Fruit fly (Drosophila melanogaster) whole organism, embryonic: Measurements from ENCODE around the gene Lcp65Ad.

Experiments
- Awh ChIP-seq: fragments of 200-800 bp; sonication (Bioruptor generic); IDR thresholded peaks from 2 replicates; pipeline ENCODE4, ENCODE4 v1.3.6; 2022; ENCODE audit warnings: missing biosample characterization, missing genetic modification characterization
- Bteb2 ChIP-seq: fragments of 200-800 bp; sonication (Bioruptor generic); optimal IDR thresholded peaks from 2 replicates; lab custom pipeline; 2016; ENCODE audit warnings: missing biosample characterization, missing genetic modification characterization
- CG10321 ChIP-seq: fragments of 200-800 bp; sonication (Bioruptor generic); IDR thresholded peaks from 2 replicates; pipeline ENCODE4 v1.3.6; 2022; ENCODE audit warnings: missing biosample characterization, missing genetic modification characterization
- CG10462 ChIP-seq: fragments of 200-800 bp; sonication (Bioruptor generic); optimal IDR thresholded peaks from 2 replicates; lab custom pipeline; 2016; ENCODE audit warnings: missing biosample characterization, missing genetic modification characterization
- CG10959 ChIP-seq: fragments of 200-800 bp; sonication (Bioruptor generic); IDR thresholded peaks from 2 replicates; pipeline ENCODE4 v1.3.6; 2022; ENCODE audit warnings: missing biosample characterization, missing genetic modification characterization
- CG12071 ChIP-seq: fragments of 200-800 bp; sonication (Bioruptor generic); optimal IDR thresholded peaks from 3 replicates; lab custom pipeline; 2018; ENCODE audit warnings: missing biosample characterization, mild to moderate bottlenecking, missing genetic modification characterization
- CG12236 ChIP-seq: fragments of 200-800 bp; sonication (Bioruptor generic); optimal IDR thresholded peaks from 2 replicates; lab custom pipeline; 2016; ENCODE audit warnings: missing biosample characterization, missing genetic modification characterization
- CG12942 ChIP-seq: fragments of 200-800 bp; sonication (Bioruptor generic); optimal IDR thresholded peaks from 3 replicates; lab custom pipeline; 2016; ENCODE audit warnings: missing biosample characterization, missing genetic modification characterization
- CG13123 ChIP-seq: fragments of 200-800 bp; sonication (Bioruptor generic); optimal IDR thresholded peaks from 2 replicates; lab custom pipeline; 2016; ENCODE audit warnings: missing biosample characterization, missing genetic modification characterization
- CG14860 ChIP-seq: fragments of 200-800 bp; sonication (Bioruptor generic); IDR thresholded peaks from 3 replicates; pipeline ENCODE4 v1.3.6; 2022; ENCODE audit warnings: missing biosample characterization, missing genetic modification characterization; ENCODE audit not compliant: partially characterized antibody
- CG15514 ChIP-seq: fragments of 200-800 bp; sonication (Bioruptor generic); optimal IDR thresholded peaks from 3 replicates; lab custom pipeline; 2017; ENCODE audit warnings: missing biosample characterization, missing genetic modification characterization, mild to moderate bottlenecking, moderate library complexity, missing genetic modification reagents
- CG1602 ChIP-seq: fragments of 200-800 bp; sonication (Bioruptor generic); optimal IDR thresholded peaks from 3 replicates; lab custom pipeline; 2016; ENCODE audit warnings: missing biosample characterization, missing genetic modification characterization
- CG17385 ChIP-seq: fragments of 200-800 bp; sonication (Bioruptor generic); optimal IDR thresholded peaks from 3 replicates; lab custom pipeline; 2018; ENCODE audit warnings: missing biosample characterization, mild to moderate bottlenecking, missing genetic modification characterization
- CG17912 ChIP-seq: fragments of 200-800 bp; sonication (Bioruptor generic); optimal IDR thresholded peaks from 2 replicates; lab custom pipeline; 2018; ENCODE audit warnings: missing biosample characterization, mild to moderate bottlenecking, missing genetic modification characterization
- CG2199 ChIP-seq: fragments of 200-800 bp; sonication (Bioruptor generic); IDR thresholded peaks from 3 replicates; pipeline ENCODE4 v1.3.6; 2022; ENCODE audit warnings: missing biosample characterization, missing genetic modification characterization
- CG2875 ChIP-seq: fragments of 200-800 bp; sonication (Bioruptor generic); optimal IDR thresholded peaks from 2 replicates; lab custom pipeline; 2017; ENCODE audit warnings: missing biosample characterization, mild to moderate bottlenecking, missing genetic modification characterization, missing genetic modification reagents
- CG7745 ChIP-seq: fragments of 200-800 bp; sonication (Bioruptor generic); optimal IDR thresholded peaks from 2 replicates; lab custom pipeline; 2018; ENCODE audit warnings: missing biosample characterization, mild to moderate bottlenecking, missing genetic modification characterization, moderate library complexity
- CG7786 ChIP-seq: fragments of 200-800 bp; sonication (Bioruptor generic); optimal IDR thresholded peaks from 2 replicates; lab custom pipeline; 2016; ENCODE audit warnings: missing biosample characterization, missing genetic modification characterization
- CG8290 ChIP-seq, 3 experiments: fragments of 200-800 bp; sonication (Bioruptor generic); optimal IDR thresholded peaks; 2 replicates each; lab custom pipeline; 2016 to 2019; ENCODE audit warnings: missing biosample characterization in 3 of 3, missing genetic modification characterization in 3 of 3, mild to moderate bottlenecking in 2 of 3, moderate library complexity in 1 of 3
- CG8478 ChIP-seq: fragments of >200 bp; optimal IDR thresholded peaks from 2 replicates; lab custom pipeline; 2018
- CG9817 ChIP-seq: fragments of 200-800 bp; sonication (Bioruptor generic); optimal IDR thresholded peaks from 2 replicates; lab custom pipeline; 2018; ENCODE audit warnings: missing biosample characterization, mild to moderate bottlenecking, missing genetic modification characterization, moderate library complexity
- CoRest ChIP-seq: fragments of 200-800 bp; sonication (Bioruptor generic); optimal IDR thresholded peaks from 3 replicates; lab custom pipeline; 2018; ENCODE audit warnings: missing biosample characterization, mild to moderate bottlenecking, missing genetic modification characterization, moderate library complexity
- Ets65A ChIP-seq: fragments of 200-800 bp; sonication (Bioruptor generic); peaks from one replicate; lab custom pipeline; 2016; ENCODE audit warnings: missing biosample characterization, missing genetic modification characterization
- Fer1 ChIP-seq: fragments of 200-800 bp; sonication (Bioruptor generic); optimal IDR thresholded peaks from 2 replicates; lab custom pipeline; 2017; ENCODE audit warnings: missing biosample characterization, mild to moderate bottlenecking, missing genetic modification characterization
- GATAe ChIP-seq: fragments of 200-800 bp; sonication (Bioruptor generic); conservative IDR thresholded peaks from 2 replicates; pipeline ENCODE4 v1.3.6; 2022; ENCODE audit warnings: missing biosample characterization, missing genetic modification characterization
- HLH4C ChIP-seq: fragments of 200-800 bp; sonication (Bioruptor generic); IDR thresholded peaks from 3 replicates; pipeline ENCODE4 v1.3.6; 2022; ENCODE audit warnings: missing biosample characterization, missing genetic modification characterization; ENCODE audit not compliant: partially characterized antibody
- MESR4 ChIP-seq: fragments of 200-800 bp; sonication (Bioruptor generic); optimal IDR thresholded peaks from 2 replicates; lab custom pipeline; 2018; ENCODE audit warnings: missing biosample characterization, mild to moderate bottlenecking, missing genetic modification characterization, moderate library complexity
- Mes4 ChIP-seq: fragments of 200-800 bp; sonication (Bioruptor generic); optimal IDR thresholded peaks from 2 replicates; lab custom pipeline; 2016; ENCODE audit warnings: missing biosample characterization, missing genetic modification characterization
- Mrtf ChIP-seq: fragments of 200-800 bp; sonication (Bioruptor generic); IDR thresholded peaks from 3 replicates; pipeline ENCODE4 v1.3.6; 2022; ENCODE audit warnings: missing biosample characterization, missing genetic modification characterization
- Rx ChIP-seq: fragments of 200-800 bp; sonication (Bioruptor generic); IDR thresholded peaks from 2 replicates; pipeline ENCODE4 v1.3.6; 2022; ENCODE audit warnings: missing biosample characterization, missing genetic modification characterization
- Side ChIP-seq: fragments of 200-800 bp; sonication (Bioruptor generic); optimal IDR thresholded peaks from 2 replicates; lab custom pipeline; 2016; ENCODE audit warnings: missing biosample characterization, missing genetic modification characterization
- Six4 ChIP-seq: fragments of 200-800 bp; sonication (Bioruptor generic); optimal IDR thresholded peaks from 2 replicates; lab custom pipeline; 2016; ENCODE audit warnings: missing biosample characterization, missing genetic modification characterization
- TFAM ChIP-seq: fragments of 200-800 bp; sonication (Bioruptor generic); optimal IDR thresholded peaks from 2 replicates; lab custom pipeline; 2017; ENCODE audit warnings: missing biosample characterization, missing genetic modification characterization, inconsistent platforms
- Tbp ChIP-seq: fragments of >200 bp; optimal IDR thresholded peaks from 2 replicates; lab custom pipeline; 2018; ENCODE audit warnings: missing biosample characterization, missing genetic modification characterization
- btn ChIP-seq: fragments of 200-800 bp; sonication (Bioruptor generic); optimal IDR thresholded peaks from 2 replicates; lab custom pipeline; 2016; ENCODE audit warnings: missing biosample characterization, missing genetic modification characterization
- da ChIP-seq: fragments of 200-800 bp; sonication (Bioruptor generic); optimal IDR thresholded peaks from 2 replicates; lab custom pipeline; 2016; ENCODE audit warnings: missing biosample characterization, missing genetic modification characterization
- dan ChIP-seq: fragments of 200-800 bp; sonication (Bioruptor generic); IDR thresholded peaks from 2 replicates; pipeline ENCODE4 v1.3.6; 2022; ENCODE audit warnings: missing biosample characterization, missing genetic modification characterization
- disco-r ChIP-seq: fragments of 200-800 bp; sonication (Bioruptor generic); optimal IDR thresholded peaks from 2 replicates; lab custom pipeline; 2016; ENCODE audit warnings: missing biosample characterization, missing genetic modification characterization
- hkb ChIP-seq, 2 experiments: fragments of 200-800 bp in 1 of 2; fragments of >200 bp in 1 of 2; sonication (Bioruptor generic) in 1 of 2; IDR thresholded peaks in 1 of 2; optimal IDR thresholded peaks in 1 of 2; 2 replicates each; pipeline versions ENCODE4 v1.3.6 to Lab custom; 2017 to 2022; ENCODE audit warnings: missing biosample characterization in 1 of 2, missing genetic modification characterization in 1 of 2
- jing ChIP-seq: fragments of 200-800 bp; sonication (Bioruptor generic); optimal IDR thresholded peaks from 2 replicates; lab custom pipeline; 2018; ENCODE audit warnings: missing biosample characterization, mild to moderate bottlenecking, missing genetic modification characterization
- jumu ChIP-seq: fragments of 200-800 bp; sonication (Bioruptor generic); optimal IDR thresholded peaks from 3 replicates; lab custom pipeline; 2016; ENCODE audit warnings: missing biosample characterization, missing genetic modification characterization
- lab ChIP-seq: fragments of 200-800 bp; sonication (Bioruptor generic); optimal IDR thresholded peaks from 3 replicates; lab custom pipeline; 2017; ENCODE audit warnings: missing biosample characterization, missing genetic modification characterization, mild to moderate bottlenecking, moderate library complexity, missing genetic modification reagents
- lmd ChIP-seq: fragments of 200-800 bp; sonication (Bioruptor generic); IDR thresholded peaks from 2 replicates; pipeline ENCODE4 v1.3.6; 2022; ENCODE audit warnings: missing biosample characterization, missing genetic modification characterization
- lola ChIP-seq, 3 experiments: fragments of >200 bp in 2 of 3; fragments of 200-800 bp in 1 of 3; sonication (Bioruptor generic) in 1 of 3; optimal IDR thresholded peaks; 2 replicates each; lab custom pipeline; 2017 to 2019; ENCODE audit warnings: missing biosample characterization in 3 of 3, missing genetic modification characterization in 3 of 3, mild to moderate bottlenecking in 1 of 3, moderate library complexity in 1 of 3
- salm ChIP-seq: fragments of 200-800 bp; sonication (Bioruptor generic); optimal IDR thresholded peaks from 2 replicates; lab custom pipeline; 2018; ENCODE audit warnings: missing biosample characterization, mild to moderate bottlenecking, missing genetic modification characterization
- schlank ChIP-seq: fragments of 200-800 bp; sonication (Bioruptor generic); optimal IDR thresholded peaks from 2 replicates; lab custom pipeline; 2018; ENCODE audit warnings: missing biosample characterization, mild to moderate bottlenecking, missing genetic modification characterization
- slou ChIP-seq: fragments of 200-800 bp; sonication (Bioruptor generic); optimal IDR thresholded peaks from 3 replicates; lab custom pipeline; 2016; ENCODE audit warnings: missing biosample characterization, missing genetic modification characterization
- trem ChIP-seq: fragments of 200-800 bp; optimal IDR thresholded peaks from 3 replicates; lab custom pipeline; 2019; ENCODE audit warnings: missing biosample characterization, mild to moderate bottlenecking, missing genetic modification characterization, moderate library complexity
- ttk ChIP-seq: fragments of 200-800 bp; sonication (Bioruptor generic); IDR thresholded peaks from 2 replicates; pipeline ENCODE4 v2.1.2; 2022; ENCODE audit warnings: missing biosample characterization, missing genetic modification characterization
- vvl ChIP-seq: fragments of 200-800 bp; sonication (Bioruptor generic); IDR thresholded peaks from 2 replicates; pipeline ENCODE4 v1.3.6; 2022; ENCODE audit warnings: missing biosample characterization, missing genetic modification characterization

The Lcp65Ad gene

DNA sequence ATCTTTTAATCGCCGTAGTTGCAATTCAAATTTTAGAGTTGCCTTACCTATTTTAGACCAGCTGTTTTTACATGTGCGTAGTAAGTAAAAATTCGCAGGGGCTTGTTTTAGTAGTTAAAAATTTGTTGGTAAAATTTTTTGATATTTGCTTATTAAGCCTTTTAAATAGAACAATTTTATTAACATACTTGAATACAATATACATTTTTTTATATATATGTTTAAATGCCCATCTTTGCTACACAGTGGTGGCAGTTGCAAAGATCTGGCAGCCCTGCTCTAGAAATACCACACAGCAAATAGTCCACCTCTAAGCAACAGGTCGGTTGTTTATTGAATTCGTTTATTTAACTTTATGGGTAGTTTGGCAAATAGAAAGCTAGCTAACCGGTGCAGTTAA, 48.5 kb upstream of the Lcp65Ad start, which contains the start of the genes CG10467 and loj (continued):
- TF ChIP-seq lmd (GFP tag; lab: Robert Waterston, UW) (peak; percentile 98), CG1602 (GFP tag; lab: Kevin White, UChicago) (peak; percentile 98), TFAM (GFP tag; lab: Kevin White, UChicago) (no peak), schlank (tag; lab: Kevin White, UChicago) (peak; percentile 64), disco-r (GFP tag; lab: Kevin White, UChicago) (peak; percentile 5), CG15514 (GFP tag; lab: Kevin White, UChicago) (peak; percentile 84), Awh (GFP tag; lab: Robert Waterston, UW) (peak; percentile 91), Tbp (GFP tag; lab: Kevin White, UChicago) (no peak), CG10462 (GFP tag; lab: Kevin White, UChicago) (peak; percentile 90), Six4 (GFP tag; lab: Kevin White, UChicago) (peak; percentile 92), slou (GFP tag; lab: Kevin White, UChicago) (peak; percentile 96), Mes4 (GFP tag; lab: Kevin White, UChicago) (peak; percentile 28), CG2875 (GFP tag; lab: Kevin White, UChicago) (peak; percentile 72), btn (GFP tag; lab: Kevin White, UChicago) (no peak), ttk (GFP tag; lab: Robert Waterston, UW) (peak; percentile 98), Fer1 (GFP tag; lab: Kevin White, UChicago) (peak; percentile 90), lola (GFP tag; optimal IDR thresholded peaks at IDR 0.05; lab: Kevin White, UChicago) (peak in 1 of 3 experiments; percentile 97), jing (GFP tag; lab: Kevin White, UChicago) (peak; percentile 87), CG7786 (peak; percentile 83), Side (GFP tag; lab: Kevin White, UChicago) (peak; percentile 56), CG10321 (peak; percentile 57; the same call in 1 of the 2 replicates), CG10959 (GFP tag; lab: Robert Waterston, UW) (peak; percentile 94), CG17912 (peak; percentile 76), CG12071 (GFP tag; lab: Kevin White, UChicago) (peak; percentile 43), CG8478 (lab: Kevin White, UChicago) (no peak), CG7745 (peak; percentile 4), CG12942 (GFP tag; lab: Kevin White, UChicago) (peak; percentile 98), trem (tag; lab: Kevin White, UChicago) (peak; percentile 95), GATAe (GFP tag; lab: Robert Waterston, UW) (peak; percentile 92), CG8290 (GFP tag; optimal IDR thresholded peaks at IDR 0.05; lab: Kevin White, UChicago) (peak; percentile 90), CG8290 (tag; optimal IDR thresholded peaks at IDR 0.05; lab: Kevin White, UChicago) (peak in 1 of 2 experiments; percentile 67), dan (GFP tag; lab: Robert Waterston, UW) (peak; percentile 94), CG14860 (GFP tag; lab: Robert Waterston, UW) (peak; percentile 61; the same call in 2 of the 3 replicates), HLH4C (GFP tag; lab: Robert Waterston, UW) (peak; percentile 59), Bteb2 (GFP tag; lab: Kevin White, UChicago) (peak; percentile 90), Mrtf (GFP tag; lab: Robert Waterston, UW) (peak; percentile 96), CG12236 (peak; percentile 41), hkb (optimal IDR thresholded peaks at IDR 0.05; lab: Kevin White, UChicago) (no peak), hkb (GFP tag; IDR thresholded peaks at IDR 0.05; lab: Robert Waterston, UW) (peak; percentile 90), Rx (GFP tag; lab: Robert Waterston, UW) (peak; percentile 94), CoRest (tag; lab: Kevin White, UChicago) (peak; percentile 98), CG13123 (GFP tag; lab: Kevin White, UChicago) (peak; percentile 92), lab (GFP tag; lab: Kevin White, UChicago) (peak; percentile 94), jumu (GFP tag; lab: Kevin White, UChicago) (peak; percentile 66), CG9817 (tag; lab: Kevin White, UChicago) (peak; percentile 98), vvl (GFP tag; lab: Robert Waterston, UW) (peak; percentile 97), da (GFP tag; lab: Kevin White, UChicago) (peak; percentile 32), salm (tag; lab: Kevin White, UChicago) (peak; percentile 84), MESR4 (GFP tag; lab: Kevin White, UChicago) (no peak), CG17385 (GFP tag; lab: Kevin White, UChicago) (peak; percentile 85), Ets65A (peak; percentile 100), CG2199 (GFP tag; lab: Robert Waterston, UW) (peak; percentile 94)
